Fruit fly (Drosophila melanogaster) S2 (cell line): Measurements from ENCODE around the gene mus312.

Source experiments
- CG8478 ChIP-seq: fragments of >200 bp; optimal IDR thresholded peaks from 2 replicates; lab custom pipeline; 2018
- CTCF ChIP-seq, 2 experiments: fragments of >200 bp; optimal IDR thresholded peaks; 2 replicates each; lab custom pipeline; 2018

Gene mus312

dm6 chr3L:7376151-7376550 is 47.2 kb downstream of the mus312 start:
- TF ChIP-seq CG8478 (no peak), CTCF (optimal IDR thresholded peaks at IDR 0.05; lab: Kevin White, UChicago) (no peak)

DNA sequence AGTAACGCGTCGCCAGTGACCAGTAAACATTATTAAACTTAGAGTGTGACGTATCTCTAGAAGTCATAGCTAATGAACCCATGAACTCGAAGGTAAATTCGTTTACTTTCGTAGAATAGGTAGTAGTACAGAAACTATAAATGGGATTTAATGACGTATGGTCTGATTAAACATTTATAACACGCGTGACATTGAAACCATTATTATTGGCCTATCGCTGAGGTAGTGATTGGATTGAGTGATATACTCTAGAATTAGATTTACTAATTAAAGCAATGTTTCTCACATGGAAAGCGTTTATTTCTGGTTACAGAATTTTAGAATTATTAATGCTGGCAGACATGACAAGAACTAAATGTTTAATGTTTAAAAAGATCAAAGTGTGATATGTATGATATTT is 47.9 kb downstream of the mus312 start:
- no peak for TF ChIP-seq CTCF (optimal IDR thresholded peaks at IDR 0.05; lab: Kevin White, UChicago)
- TF ChIP-seq CG8478 = no peak

DNA sequence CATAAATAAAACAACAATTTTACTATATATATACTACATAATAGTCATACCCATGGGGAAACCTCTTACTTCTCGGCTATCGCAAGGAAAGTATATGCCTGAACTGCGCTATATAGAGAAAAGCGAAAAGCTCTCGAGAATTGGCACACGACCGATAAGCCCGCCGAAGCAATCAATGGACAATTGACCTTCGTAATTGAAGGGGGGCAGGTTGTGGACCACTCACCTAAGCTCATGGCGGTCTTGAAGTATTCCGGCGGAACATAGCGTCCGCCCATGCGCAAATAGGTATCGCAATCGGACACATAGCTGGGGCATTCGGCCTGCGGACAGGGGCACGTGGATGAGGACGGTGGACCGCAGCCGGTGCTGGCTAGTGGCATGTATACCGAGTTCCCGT is 51.5 kb downstream of the mus312 start:
- TF ChIP-seq CTCF (optimal IDR thresholded peaks at IDR 0.05; lab: Kevin White, UChicago) = no peak
- no peak for TF ChIP-seq CG8478

DNA sequence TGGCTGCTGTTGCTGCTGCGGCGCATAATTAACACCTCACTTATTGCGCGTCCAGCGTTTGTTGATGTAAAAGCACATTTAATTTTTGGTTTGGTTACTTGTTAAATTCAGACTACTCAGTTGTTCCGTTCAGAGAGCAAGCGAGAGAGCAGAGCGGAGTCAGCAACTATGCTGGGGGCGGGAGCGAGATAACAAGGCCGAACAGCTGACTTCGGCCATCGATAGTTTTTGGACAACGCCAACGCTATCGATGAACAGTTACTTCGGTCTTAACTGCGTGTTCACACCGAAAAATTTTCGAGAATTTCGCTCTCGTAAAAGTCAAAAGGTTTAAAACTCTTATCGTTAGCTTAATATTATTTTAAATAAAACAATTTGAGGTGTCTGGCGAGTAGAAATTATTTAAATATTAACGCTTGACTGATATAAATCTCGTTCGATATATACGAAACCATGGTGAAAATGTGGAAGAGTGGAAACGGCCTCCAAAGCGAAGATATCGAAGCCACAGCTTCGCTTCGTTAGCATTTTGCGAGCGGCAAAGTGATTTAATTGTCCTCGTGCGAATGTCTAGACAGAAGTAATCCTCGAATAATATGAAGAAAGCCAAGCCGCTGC is 52.5 kb downstream of the mus312 start, which contains the start of the genes SMSr and smid:
Gene SMSr, minus strand, starts transcription at position 116 of the 618 bp plus-strand sequence.
Gene smid, plus strand, starts transcription at position 256 of the 618 bp plus-strand sequence.
- TF ChIP-seq CTCF (optimal IDR thresholded peaks at IDR 0.05; lab: Kevin White, UChicago) (no peak), CG8478 (no peak)
